Fruit fly (Drosophila melanogaster) whole organism, embryonic: Measurements from ENCODE around the gene Tm1.

Experiments
- Awh ChIP-seq: fragments of 200-800 bp; sonication (Bioruptor generic); IDR thresholded peaks from 2 replicates; pipeline ENCODE4, ENCODE4 v1.3.6; 2022; ENCODE audit warnings: missing biosample characterization, missing genetic modification characterization
- Blimp-1 ChIP-seq: fragments of 200-800 bp; sonication (Bioruptor generic); optimal IDR thresholded peaks from 3 replicates; lab custom pipeline; 2018; ENCODE audit warnings: missing biosample characterization, missing genetic modification characterization, mild to moderate bottlenecking, moderate library complexity, missing genetic modification reagents
- CG11695 ChIP-seq: fragments of 200-800 bp; sonication (Bioruptor generic); IDR thresholded peaks from 3 replicates; pipeline ENCODE4 v1.3.6; 2022; ENCODE audit warnings: missing biosample characterization, missing genetic modification characterization
- CG12071 ChIP-seq: fragments of 200-800 bp; sonication (Bioruptor generic); optimal IDR thresholded peaks from 3 replicates; lab custom pipeline; 2018; ENCODE audit warnings: missing biosample characterization, mild to moderate bottlenecking, missing genetic modification characterization
- CG13296 ChIP-seq: fragments of 200-800 bp; sonication (Bioruptor generic); optimal IDR thresholded peaks from 3 replicates; lab custom pipeline; 2018; ENCODE audit warnings: missing biosample characterization, mild to moderate bottlenecking, missing genetic modification characterization
- CG14710 ChIP-seq: fragments of 200-800 bp; sonication (Bioruptor generic); optimal IDR thresholded peaks from 3 replicates; lab custom pipeline; 2019; ENCODE audit warnings: missing biosample characterization, mild to moderate bottlenecking, missing genetic modification characterization, moderate library complexity
- CG15011 ChIP-seq: fragments of 200-800 bp; sonication (Bioruptor generic); optimal IDR thresholded peaks from 3 replicates; lab custom pipeline; 2018; ENCODE audit warnings: missing biosample characterization, mild to moderate bottlenecking, missing genetic modification characterization
- CG15514 ChIP-seq: fragments of 200-800 bp; sonication (Bioruptor generic); optimal IDR thresholded peaks from 3 replicates; lab custom pipeline; 2017; ENCODE audit warnings: missing biosample characterization, missing genetic modification characterization, mild to moderate bottlenecking, moderate library complexity, missing genetic modification reagents
- CG2199 ChIP-seq: fragments of 200-800 bp; sonication (Bioruptor generic); IDR thresholded peaks from 3 replicates; pipeline ENCODE4 v1.3.6; 2022; ENCODE audit warnings: missing biosample characterization, missing genetic modification characterization
- CG2678 ChIP-seq: fragments of 200-800 bp; sonication (Bioruptor generic); optimal IDR thresholded peaks from 3 replicates; lab custom pipeline; 2019; ENCODE audit warnings: missing biosample characterization, mild to moderate bottlenecking, missing genetic modification characterization, moderate library complexity
- CG32532 ChIP-seq: fragments of 200-800 bp; sonication (Bioruptor generic); IDR thresholded peaks from 2 replicates; pipeline ENCODE4 v1.3.6; 2022; ENCODE audit warnings: missing biosample characterization, missing genetic modification characterization
- CG3281 ChIP-seq: fragments of 200-800 bp; sonication (Bioruptor generic); optimal IDR thresholded peaks from 3 replicates; lab custom pipeline; 2017; ENCODE audit warnings: missing biosample characterization, mild to moderate bottlenecking, missing genetic modification characterization
- CG34224 ChIP-seq: fragments of 200-800 bp; sonication (Bioruptor generic); IDR thresholded peaks from 3 replicates; pipeline ENCODE4 v1.3.6; 2022; ENCODE audit warnings: missing biosample characterization, missing genetic modification characterization; ENCODE audit not compliant: partially characterized antibody
- CG4328 ChIP-seq: fragments of 200-800 bp; sonication (Bioruptor generic); optimal IDR thresholded peaks from 3 replicates; lab custom pipeline; 2017; ENCODE audit warnings: missing biosample characterization, missing genetic modification reagents, missing genetic modification characterization
- CG5180 ChIP-seq: fragments of 200-800 bp; sonication (Bioruptor generic); optimal IDR thresholded peaks from 3 replicates; lab custom pipeline; 2017; ENCODE audit warnings: missing biosample characterization, missing genetic modification characterization, mild to moderate bottlenecking, moderate library complexity, missing genetic modification reagents
- CG5953 ChIP-seq: fragments of 200-800 bp; sonication (Bioruptor generic); IDR thresholded peaks from 2 replicates; pipeline ENCODE4 v1.3.6; 2022; ENCODE audit warnings: missing biosample characterization, missing genetic modification characterization
- D19A ChIP-seq: fragments of 200-800 bp; optimal IDR thresholded peaks from 3 replicates; lab custom pipeline; 2019; ENCODE audit warnings: missing biosample characterization, mild to moderate bottlenecking, missing genetic modification characterization, moderate library complexity
- D19B ChIP-seq: fragments of 200-800 bp; sonication (Bioruptor generic); optimal IDR thresholded peaks from 2 replicates; lab custom pipeline; 2017; ENCODE audit warnings: missing biosample characterization, mild to moderate bottlenecking, missing genetic modification characterization
- Dek ChIP-seq: fragments of 200-800 bp; sonication (Bioruptor generic); optimal IDR thresholded peaks from 3 replicates; lab custom pipeline; 2019; ENCODE audit warnings: missing biosample characterization, mild to moderate bottlenecking, missing genetic modification characterization, moderate library complexity
- Dref ChIP-seq: fragments of 200-800 bp; sonication (Bioruptor generic); IDR thresholded peaks from 2 replicates; pipeline ENCODE4 v1.3.6; 2022; ENCODE audit warnings: missing biosample characterization, missing genetic modification characterization
- E2f1 ChIP-seq: fragments of 200-800 bp; sonication (Bioruptor generic); IDR thresholded peaks from 2 replicates; pipeline ENCODE4 v1.3.6; 2022; ENCODE audit warnings: missing biosample characterization, missing genetic modification characterization
- Fer1 ChIP-seq: fragments of 200-800 bp; sonication (Bioruptor generic); optimal IDR thresholded peaks from 2 replicates; lab custom pipeline; 2017; ENCODE audit warnings: missing biosample characterization, mild to moderate bottlenecking, missing genetic modification characterization
- Fer2 ChIP-seq: fragments of 200-800 bp; sonication (Bioruptor generic); optimal IDR thresholded peaks from 2 replicates; lab custom pipeline; 2018; ENCODE audit warnings: missing biosample characterization, mild to moderate bottlenecking, missing genetic modification characterization, moderate library complexity
- Hey ChIP-seq: fragments of 200-800 bp; sonication (Bioruptor generic); optimal IDR thresholded peaks from 3 replicates; lab custom pipeline; 2018; ENCODE audit warnings: missing biosample characterization, mild to moderate bottlenecking, missing genetic modification characterization
- Hmr ChIP-seq: fragments of 200-800 bp; sonication (Bioruptor generic); optimal IDR thresholded peaks from 3 replicates; lab custom pipeline; 2017; ENCODE audit warnings: mild to moderate bottlenecking, missing biosample characterization, missing genetic modification reagents, missing genetic modification characterization
- Med ChIP-seq: fragments of 200-800 bp; sonication (Bioruptor generic); peaks from one replicate; lab custom pipeline; 2016; ENCODE audit warnings: missing biosample characterization, missing genetic modification characterization, mild to moderate bottlenecking, inconsistent platforms, moderate library complexity
- NK7.1 ChIP-seq: fragments of 200-800 bp; sonication (Bioruptor generic); optimal IDR thresholded peaks from 3 replicates; lab custom pipeline; 2016; ENCODE audit warnings: missing biosample characterization, missing genetic modification characterization
- al ChIP-seq: fragments of 200-800 bp; sonication (Bioruptor generic); IDR thresholded peaks from 2 replicates; pipeline ENCODE4 v1.3.6; 2022; ENCODE audit warnings: missing biosample characterization, missing genetic modification characterization
- amos ChIP-seq: fragments of 200-800 bp; sonication (Bioruptor generic); IDR thresholded peaks from 2 replicates; pipeline ENCODE4 v1.3.6; 2022; ENCODE audit warnings: missing biosample characterization, missing genetic modification characterization; ENCODE audit not compliant: partially characterized antibody
- caup ChIP-seq: fragments of 200-800 bp; sonication (Bioruptor generic); optimal IDR thresholded peaks from 3 replicates; lab custom pipeline; 2017; ENCODE audit warnings: missing biosample characterization, mild to moderate bottlenecking, missing genetic modification characterization, moderate library complexity; ENCODE audit not compliant: severe bottlenecking
- chm ChIP-seq: fragments of 200-800 bp; sonication (Bioruptor generic); IDR thresholded peaks from 2 replicates; pipeline ENCODE4 v1.3.6; 2022; ENCODE audit warnings: missing biosample characterization, missing genetic modification characterization
- corto ChIP-seq: fragments of 200-800 bp; sonication (Bioruptor generic); optimal IDR thresholded peaks from 2 replicates; lab custom pipeline; 2016; ENCODE audit warnings: missing biosample characterization, mild to moderate bottlenecking, missing genetic modification characterization, moderate library complexity
- ftz-f1 ChIP-seq: fragments of 200-800 bp; sonication (Bioruptor generic); optimal IDR thresholded peaks from 2 replicates; lab custom pipeline; 2016; ENCODE audit warnings: missing biosample characterization, missing genetic modification characterization
- fu2 ChIP-seq: fragments of 200-800 bp; sonication (Bioruptor generic); optimal IDR thresholded peaks from 2 replicates; lab custom pipeline; 2016; ENCODE audit warnings: missing biosample characterization, missing genetic modification characterization
- gem ChIP-seq: fragments of 200-800 bp; sonication (Bioruptor generic); optimal IDR thresholded peaks from 2 replicates; lab custom pipeline; 2019; ENCODE audit warnings: missing biosample characterization, mild to moderate bottlenecking, missing genetic modification characterization, moderate library complexity
- grn ChIP-seq: fragments of 200-800 bp; sonication (Bioruptor generic); optimal IDR thresholded peaks from 3 replicates; lab custom pipeline; 2017; ENCODE audit warnings: missing biosample characterization, missing genetic modification characterization
- klu ChIP-seq: fragments of 200-800 bp; sonication (Bioruptor generic); IDR thresholded peaks from 2 replicates; pipeline ENCODE4 v1.3.6; 2022; ENCODE audit warnings: missing biosample characterization, missing genetic modification characterization
- lab ChIP-seq: fragments of 200-800 bp; sonication (Bioruptor generic); optimal IDR thresholded peaks from 3 replicates; lab custom pipeline; 2017; ENCODE audit warnings: missing biosample characterization, missing genetic modification characterization, mild to moderate bottlenecking, moderate library complexity, missing genetic modification reagents
- lov ChIP-seq, 2 experiments: fragments of 200-800 bp in 1 of 2; fragments of >200 bp in 1 of 2; sonication (Bioruptor generic) in 1 of 2; IDR thresholded peaks in 1 of 2; optimal IDR thresholded peaks in 1 of 2; 2 replicates in 1 of 2; 3 replicates in 1 of 2; pipeline versions ENCODE4 v1.3.6 to Lab custom; 2017 to 2022; ENCODE audit warnings: missing biosample characterization in 1 of 2, missing genetic modification characterization in 1 of 2
- oc ChIP-seq: fragments of 200-800 bp; sonication (Bioruptor generic); optimal IDR thresholded peaks from 2 replicates; lab custom pipeline; 2018; ENCODE audit warnings: missing biosample characterization, mild to moderate bottlenecking, missing genetic modification characterization, moderate library complexity
- p53 ChIP-seq: fragments of 200-800 bp; sonication (Bioruptor generic); optimal IDR thresholded peaks from 2 replicates; lab custom pipeline; 2016; ENCODE audit warnings: missing biosample characterization, missing genetic modification characterization
- pros ChIP-seq: fragments of 200-800 bp; sonication (Bioruptor generic); optimal IDR thresholded peaks from 3 replicates; lab custom pipeline; 2019; ENCODE audit warnings: missing biosample characterization, mild to moderate bottlenecking, missing genetic modification characterization, moderate library complexity
- pum ChIP-seq: fragments of 200-800 bp; sonication (Bioruptor generic); optimal IDR thresholded peaks from 2 replicates; lab custom pipeline; 2016; ENCODE audit warnings: missing biosample characterization, missing genetic modification characterization
- salm ChIP-seq: fragments of 200-800 bp; sonication (Bioruptor generic); optimal IDR thresholded peaks from 2 replicates; lab custom pipeline; 2018; ENCODE audit warnings: missing biosample characterization, mild to moderate bottlenecking, missing genetic modification characterization
- sens ChIP-seq: fragments of 200-800 bp; sonication (Bioruptor generic); peaks from one replicate; lab custom pipeline; 2016; ENCODE audit warnings: missing biosample characterization, missing genetic modification characterization
- ttk ChIP-seq: fragments of 200-800 bp; sonication (Bioruptor generic); IDR thresholded peaks from 2 replicates; pipeline ENCODE4 v2.1.2; 2022; ENCODE audit warnings: missing biosample characterization, missing genetic modification characterization
- wek ChIP-seq: fragments of 200-800 bp; sonication (Bioruptor generic); optimal IDR thresholded peaks from 3 replicates; lab custom pipeline; 2018; ENCODE audit warnings: missing biosample characterization, mild to moderate bottlenecking, missing genetic modification characterization, moderate library complexity

The Tm1 gene

DNA sequence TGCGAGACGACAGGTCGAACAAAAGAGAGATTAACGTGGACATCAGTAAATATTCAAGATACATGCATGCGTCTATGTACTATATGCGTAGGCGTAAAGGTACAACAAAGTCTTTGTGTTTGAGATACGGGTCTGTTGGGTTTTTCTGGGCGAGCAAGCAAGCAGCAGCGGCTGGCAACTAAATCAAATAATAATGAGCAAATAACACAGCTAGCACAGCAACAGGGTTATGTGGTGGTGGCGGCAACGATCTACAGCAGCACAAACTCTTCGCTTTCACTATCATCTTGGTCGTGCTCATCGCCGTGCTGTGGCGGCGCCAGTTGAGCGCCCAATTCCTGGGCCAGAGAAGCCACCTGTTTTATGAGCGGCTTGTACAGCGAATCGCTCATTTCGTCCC is 76.0 kb downstream of the Tm1 start (continued):
- TF ChIP-seq CG3281 (GFP tag; lab: Kevin White, UChicago) = peak; percentile 24
- TF ChIP-seq CG5180 = no peak
- TF ChIP-seq Dek (tag; lab: Kevin White, UChicago) = no peak
- TF ChIP-seq lab = peak; percentile 48
- peak; percentile 25 for TF ChIP-seq Hmr (GFP tag; lab: Kevin White, UChicago)
- no peak for TF ChIP-seq p53
- TF ChIP-seq Med (GFP tag; lab: Kevin White, UChicago) = peak; percentile 67
- no peak for TF ChIP-seq pum (GFP tag; lab: Kevin White, UChicago)
- TF ChIP-seq chm (GFP tag; lab: Robert Waterston, UW) = 0 out of 2 replicates have a peak, but pooled peaks have one; percentile 21
- no peak for TF ChIP-seq Fer2 (tag; lab: Kevin White, UChicago)
- TF ChIP-seq grn (GFP tag; lab: Kevin White, UChicago) = no peak
- TF ChIP-seq Awh (GFP tag; lab: Robert Waterston, UW) = no peak
- no peak for TF ChIP-seq fu2
- TF ChIP-seq CG2678 = peak; percentile 24
- TF ChIP-seq CG15514 (GFP tag; lab: Kevin White, UChicago) = peak; percentile 4
- TF ChIP-seq CG13296 (GFP tag; lab: Kevin White, UChicago) = peak; percentile 38
- no peak for TF ChIP-seq caup (GFP tag; lab: Kevin White, UChicago)
- no peak for TF ChIP-seq wek (GFP tag; lab: Kevin White, UChicago)
- TF ChIP-seq CG2199 = 0 out of 3 replicates have a peak, but pooled peaks have one; percentile 35
- TF ChIP-seq Blimp-1 (GFP tag; lab: Kevin White, UChicago) = peak; percentile 14
- no peak for TF ChIP-seq Hey (tag; lab: Kevin White, UChicago)
- no peak for TF ChIP-seq pros
- TF ChIP-seq CG15011 (GFP tag; lab: Kevin White, UChicago) = peak; percentile 0
- peak; percentile 27 for TF ChIP-seq CG12071 (GFP tag; lab: Kevin White, UChicago)
- TF ChIP-seq ftz-f1 (GFP tag; lab: Kevin White, UChicago) = no peak
- peak; percentile 34 for TF ChIP-seq Fer1
- no peak for TF ChIP-seq Dref (GFP tag; lab: Robert Waterston, UW)
- TF ChIP-seq sens (GFP tag; lab: Kevin White, UChicago) = peak; percentile 61
- no peak for TF ChIP-seq CG34224 (GFP tag; lab: Robert Waterston, UW)
- no peak for TF ChIP-seq CG32532

dm6 chr3R:15356152-15356551 is 78.1 kb downstream of the Tm1 start:
- TF ChIP-seq CG14710 (tag; lab: Kevin White, UChicago) (no peak), lov (optimal IDR thresholded peaks at IDR 0.05; lab: Kevin White, UChicago) (no peak), lov (GFP tag; IDR thresholded peaks at IDR 0.05; lab: Robert Waterston, UW) (0 out of 3 replicates have a peak, but pooled peaks have one; percentile 22), amos (GFP tag; lab: Robert Waterston, UW) (0 out of 2 replicates have a peak, but pooled peaks have one; percentile 5)

DNA sequence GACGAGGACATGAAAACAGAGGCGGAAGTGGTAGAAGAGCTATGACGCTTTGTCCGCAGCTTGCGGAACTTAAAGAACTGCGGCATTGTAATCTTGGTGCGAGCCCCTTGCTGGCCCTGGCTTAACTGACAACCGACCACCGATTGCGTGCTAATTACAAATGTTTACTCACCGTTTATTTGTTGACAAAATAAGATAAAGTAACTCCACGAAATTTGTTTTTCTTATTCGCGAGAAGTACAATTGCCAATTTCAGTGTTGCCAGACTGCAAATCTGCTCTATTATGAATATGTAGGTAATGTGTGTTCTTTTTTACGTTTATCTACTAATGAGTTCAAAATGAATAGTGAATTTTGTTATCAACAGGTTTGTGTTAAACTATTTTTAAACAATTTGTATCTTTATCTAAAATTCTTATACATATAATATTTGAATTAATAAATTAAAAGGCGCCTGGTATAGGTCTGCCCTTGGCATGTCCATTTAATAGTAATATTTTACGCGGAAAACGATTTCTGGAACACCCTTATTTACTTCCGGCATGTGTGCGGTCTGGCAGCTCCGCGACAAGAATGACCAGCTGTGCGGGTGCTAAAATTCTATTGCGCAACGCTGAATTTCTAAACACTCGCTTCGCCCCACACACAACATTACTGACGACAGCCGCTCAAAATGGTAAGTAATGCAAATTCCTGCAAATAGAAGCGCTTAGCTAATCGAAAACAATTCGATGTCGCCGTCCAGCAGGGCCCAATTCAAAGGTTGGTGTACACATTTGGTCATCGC is 78.8 kb downstream of the Tm1 start, which contains the start of the genes Atg4b and Hibch:
Atg4b (minus strand) TSS at position 280 of the 787 bp plus-strand sequence.
Hibch (plus strand) TSS at position 585 of the 787 bp plus-strand sequence.
- TF ChIP-seq gem = peak; percentile 92
- TF ChIP-seq D19A = no peak
- TF ChIP-seq NK7.1 = no peak
- no peak for TF ChIP-seq corto (GFP tag; lab: Kevin White, UChicago)
- TF ChIP-seq Blimp-1 (GFP tag; lab: Kevin White, UChicago) = peak; percentile 76
- peak; percentile 56; the same call in 1 of the 2 replicates for TF ChIP-seq CG5953 (GFP tag; lab: Robert Waterston, UW)
- no peak for TF ChIP-seq oc (tag; lab: Kevin White, UChicago)
- TF ChIP-seq al (GFP tag; lab: Robert Waterston, UW) = peak; percentile 78
- peak; percentile 64 for TF ChIP-seq salm
- TF ChIP-seq ttk (GFP tag; lab: Robert Waterston, UW) = peak; percentile 67
- TF ChIP-seq CG4328 (GFP tag; lab: Kevin White, UChicago) = peak; percentile 79
- TF ChIP-seq CG11695 = no peak; the same call in 1 of the 3 replicates
- TF ChIP-seq D19B (GFP tag; lab: Kevin White, UChicago) = peak; percentile 78
- TF ChIP-seq E2f1 = peak; percentile 68
- peak; percentile 87 for TF ChIP-seq klu (GFP tag; lab: Robert Waterston, UW)
